Worm (Caenorhabditis elegans) whole organism, L4/young adult: Measurements from ENCODE around the gene gmeb-2.

Source experiments
- W03F9.2 ChIP-seq: fragments of 150-350 bp; optimal IDR thresholded peaks from 2 replicates; lab custom pipeline; 2014; ENCODE audit warnings: missing biosample characterization, missing genetic modification characterization
- dao-5 ChIP-seq: sonication (generic microtip); optimal IDR thresholded peaks from 2 replicates; lab custom pipeline; 2016; ENCODE audit warnings: missing genotype, missing genetic modification characterization, moderate library complexity, missing compliant biosample characterization
- him-1 ChIP-seq: sonication (generic microtip); optimal IDR thresholded peaks from 2 replicates; lab custom pipeline; 2016; ENCODE audit warnings: missing genotype, missing genetic modification reagents, missing genetic modification characterization, missing compliant biosample characterization

DNA sequence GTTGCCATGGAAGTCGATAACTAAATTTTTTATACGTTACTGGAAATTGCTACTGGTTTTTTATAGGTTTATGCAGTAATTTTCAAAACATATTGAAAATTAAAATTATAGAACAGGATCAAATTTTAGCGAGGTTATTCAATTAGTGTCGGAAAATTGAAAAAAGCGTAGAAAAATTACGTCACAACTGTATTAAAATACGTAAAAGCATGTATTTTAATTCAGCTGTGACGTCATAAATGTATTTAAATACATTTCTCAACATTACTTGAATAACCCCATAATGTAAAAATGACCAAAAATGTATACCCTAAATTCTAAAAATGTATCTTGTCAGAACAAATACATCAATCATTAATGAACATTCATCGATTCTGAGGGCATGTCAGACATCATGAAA, 30.0 kb upstream of the gmeb-2 start:
- TF ChIP-seq W03F9.2, result no peak
- no peak for TF ChIP-seq dao-5
- no peak for TF ChIP-seq him-1 (tag; lab: Kevin White, UChicago)
